Worm (Caenorhabditis elegans): ENCODE results near the gene str-222.

str-222 gene

DNA sequence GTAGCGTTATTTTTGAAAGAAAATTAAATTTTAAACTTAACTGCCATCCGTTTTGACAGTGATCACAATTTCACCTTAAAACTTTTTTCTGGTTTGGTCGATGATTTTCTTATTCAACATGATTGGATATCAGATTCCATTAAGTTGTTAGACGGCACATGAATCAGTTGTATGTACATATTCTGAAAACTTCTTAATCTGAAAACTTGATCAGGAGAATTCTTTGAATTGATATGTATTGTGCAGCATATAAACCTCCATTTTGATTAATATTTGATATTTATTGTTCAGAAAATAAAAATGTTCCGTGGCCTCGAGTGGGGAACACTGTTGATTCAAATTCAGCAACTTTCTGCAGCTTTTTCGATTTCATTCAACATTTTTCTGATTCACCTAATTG is 4.0 kb downstream of the str-222 start, which contains the start of gene str-221:
str-221 (plus strand) TSS at position 301 of the 400 bp plus-strand sequence.
- TF ChIP-seq ceh-82 (tag; optimal IDR thresholded peaks at IDR 0.05) (no peak), ceh-28 (tag; optimal IDR thresholded peaks at IDR 0.05) (no peak), mdl-1 (tag; optimal IDR thresholded peaks at IDR 0.05) (no peak), egl-27 (tag; optimal IDR thresholded peaks at IDR 0.05) (no peak), hmg-11 (tag; optimal IDR thresholded peaks at IDR 0.05) (no peak)

DNA sequence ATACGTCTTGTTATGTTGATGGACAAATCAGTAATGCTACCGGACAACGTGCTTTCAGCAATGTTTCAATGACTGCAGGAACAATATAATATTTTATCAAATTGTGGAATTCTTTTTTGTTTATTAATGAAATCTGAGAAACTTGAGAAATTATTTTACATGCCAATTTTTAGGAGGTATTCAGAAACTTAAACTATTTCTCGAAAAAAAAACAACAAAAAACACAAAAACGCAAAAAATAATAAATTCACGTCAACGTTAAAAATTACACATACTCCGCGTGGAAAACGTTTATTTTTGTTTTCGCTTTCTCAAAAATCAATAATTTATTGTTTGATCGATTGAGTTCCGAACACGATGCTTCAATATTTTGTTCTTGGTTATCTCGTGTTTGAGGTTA is 6.2 kb downstream of the str-222 start, which contains the start of gene Y46H3D.1:
Y46H3D.1 (plus strand) TSS at position 301 of the 400 bp plus-strand sequence.
- TF ChIP-seq R02D3.7 (tag; optimal IDR thresholded peaks at IDR 0.05) (no peak), ceh-9 (tag; optimal IDR thresholded peaks at IDR 0.05) (no peak), ceh-82 (tag; optimal IDR thresholded peaks at IDR 0.05) (no peak)

DNA sequence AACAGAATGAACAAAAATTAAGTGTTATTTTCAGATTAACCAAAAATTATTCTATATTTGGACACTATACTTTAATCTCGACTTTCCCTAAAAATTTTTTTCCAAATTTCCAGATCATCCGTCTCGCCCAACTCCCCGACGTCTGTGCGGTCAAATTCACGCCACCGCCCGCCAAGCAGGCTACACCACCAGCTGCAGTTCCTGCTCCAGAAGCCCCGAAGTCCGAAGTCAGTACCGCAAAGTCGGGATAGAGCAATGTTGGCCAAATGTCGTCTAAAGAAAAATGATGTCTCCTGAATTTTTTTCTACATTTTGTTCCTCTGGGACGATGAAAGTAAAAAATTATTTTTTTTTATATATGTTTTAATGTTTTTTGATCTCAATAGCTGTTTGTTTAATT is 6.8 kb downstream of the str-222 start:
- TF ChIP-seq eor-1 (tag; optimal IDR thresholded peaks at IDR 0.05) (no peak), nfya-1 (tag; optimal IDR thresholded peaks at IDR 0.05; ENCODE audit: insufficient read depth) (no peak), daf-12 (tag; optimal IDR thresholded peaks at IDR 0.05) (no peak), egl-27 (tag; optimal IDR thresholded peaks at IDR 0.05) (no peak), nhr-28 (tag; optimal IDR thresholded peaks at IDR 0.05) (no peak), tbx-2 (tag; optimal IDR thresholded peaks at IDR 0.05) (no peak), nhr-11 (tag; optimal IDR thresholded peaks at IDR 0.05) (no peak), unc-39 (tag; optimal IDR thresholded peaks at IDR 0.05) (no peak), ceh-16 (tag; optimal IDR thresholded peaks at IDR 0.05) (no peak)

DNA sequence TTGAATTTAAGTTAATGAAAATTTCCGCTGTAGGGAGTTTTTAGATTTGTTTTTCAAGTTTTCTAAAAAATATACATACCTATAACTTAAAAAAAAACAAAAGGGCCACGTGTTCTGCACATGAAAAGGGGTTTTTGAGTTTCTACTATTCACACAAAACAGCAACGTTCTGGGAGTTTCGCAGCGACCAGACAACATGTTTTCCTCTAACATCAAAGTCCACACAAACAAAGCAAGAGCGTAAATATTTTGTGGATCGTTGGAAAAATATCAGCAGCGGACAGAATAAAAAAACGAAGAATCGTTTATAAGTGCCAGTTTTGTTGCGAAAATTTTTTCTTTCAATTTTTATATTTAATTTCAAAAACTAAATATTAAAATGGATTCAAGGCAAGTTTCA is 7.9 kb downstream of the str-222 start, which contains the start of gene alh-2:
alh-2 (plus strand) TSS at position 284 of the 400 bp plus-strand sequence.
- no peak for TF ChIP-seq pha-4 (tag; optimal IDR thresholded peaks at IDR 0.05)
- no peak for TF ChIP-seq ceh-82 (tag; optimal IDR thresholded peaks at IDR 0.05)
- TF ChIP-seq mdl-1 (tag; optimal IDR thresholded peaks at IDR 0.05), result no peak
- TF ChIP-seq unc-39 (tag; optimal IDR thresholded peaks at IDR 0.05), result no peak
- TF ChIP-seq elt-3 (tag; optimal IDR thresholded peaks at IDR 0.05), result no peak
- TF ChIP-seq elt-2 (tag; optimal IDR thresholded peaks at IDR 0.05), result no peak
- no peak for TF ChIP-seq R02D3.7 (tag; optimal IDR thresholded peaks at IDR 0.05)
- no peak for TF ChIP-seq sea-2 (GFP tag; optimal IDR thresholded peaks at IDR 0.05)
- TF ChIP-seq lsy-12 (tag; optimal IDR thresholded peaks at IDR 0.05), result no peak
- TF ChIP-seq elt-1 (tag; optimal IDR thresholded peaks at IDR 0.05), result no peak
- TF ChIP-seq fkh-10 (GFP tag; optimal IDR thresholded peaks at IDR 0.05), result no peak
- no peak for TF ChIP-seq nhr-12 (tag; optimal IDR thresholded peaks at IDR 0.05)
- TF ChIP-seq ama-1 (optimal IDR thresholded peaks at IDR 0.05), result no peak
- TF ChIP-seq pqm-1 (tag; optimal IDR thresholded peaks at IDR 0.05), result no peak
- no peak for TF ChIP-seq skn-1 (tag; optimal IDR thresholded peaks at IDR 0.05)
- no peak for TF ChIP-seq tbx-2 (tag; optimal IDR thresholded peaks at IDR 0.05)
- no peak for TF ChIP-seq daf-12 (tag; optimal IDR thresholded peaks at IDR 0.05)

DNA sequence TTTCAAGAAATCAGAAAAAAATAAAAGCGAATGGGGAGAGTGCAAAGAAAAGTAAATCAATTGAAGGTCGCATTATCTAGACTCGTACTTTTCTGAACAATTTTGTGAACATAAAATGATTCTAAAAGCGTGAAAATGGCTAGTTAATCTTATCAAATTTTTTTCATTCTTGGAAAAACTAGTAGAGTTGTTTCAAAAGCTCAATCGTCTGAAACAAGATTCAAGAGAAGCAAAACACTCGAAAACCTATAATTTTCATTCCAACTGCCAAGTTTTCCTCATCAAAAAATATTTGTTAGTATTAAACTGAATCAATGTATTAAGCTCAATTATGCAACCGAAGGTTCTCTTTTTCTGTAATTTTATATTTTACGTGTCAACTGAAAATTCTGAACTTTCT is 12.0 kb downstream of the str-222 start, which contains the start of gene irld-45:
irld-45 (plus strand) TSS at position 301 of the 400 bp plus-strand sequence.
- no peak for TF ChIP-seq eor-1 (tag; optimal IDR thresholded peaks at IDR 0.05)
- no peak for TF ChIP-seq fkh-10 (GFP tag; optimal IDR thresholded peaks at IDR 0.05)
- TF ChIP-seq hmg-11 (tag; optimal IDR thresholded peaks at IDR 0.05), result no peak
- TF ChIP-seq nhr-12 (tag; optimal IDR thresholded peaks at IDR 0.05), result no peak
- TF ChIP-seq unc-62 (GFP tag; optimal IDR thresholded peaks at IDR 0.05), result no peak
- TF ChIP-seq ZK546.5 (tag; optimal IDR thresholded peaks at IDR 0.05), result no peak
- no peak for TF ChIP-seq nhr-11 (tag; optimal IDR thresholded peaks at IDR 0.05)
- no peak for TF ChIP-seq elt-2 (tag; optimal IDR thresholded peaks at IDR 0.05)
- no peak for TF ChIP-seq elt-3 (tag; optimal IDR thresholded peaks at IDR 0.05)
- TF ChIP-seq egl-27 (tag; optimal IDR thresholded peaks at IDR 0.05), result no peak
- no peak for TF ChIP-seq nhr-25 (tag; optimal IDR thresholded peaks at IDR 0.05)
- no peak for TF ChIP-seq snpc-4 (tag; optimal IDR thresholded peaks at IDR 0.05)
- TF ChIP-seq egl-5 (tag; optimal IDR thresholded peaks at IDR 0.05), result no peak
- no peak for TF ChIP-seq pha-4 (tag; optimal IDR thresholded peaks at IDR 0.05)
- no peak for TF ChIP-seq nhr-77 (tag; optimal IDR thresholded peaks at IDR 0.05)
- TF ChIP-seq ceh-82 (tag; optimal IDR thresholded peaks at IDR 0.05), result no peak
- no peak for TF ChIP-seq pqm-1 (tag; optimal IDR thresholded peaks at IDR 0.05)

DNA sequence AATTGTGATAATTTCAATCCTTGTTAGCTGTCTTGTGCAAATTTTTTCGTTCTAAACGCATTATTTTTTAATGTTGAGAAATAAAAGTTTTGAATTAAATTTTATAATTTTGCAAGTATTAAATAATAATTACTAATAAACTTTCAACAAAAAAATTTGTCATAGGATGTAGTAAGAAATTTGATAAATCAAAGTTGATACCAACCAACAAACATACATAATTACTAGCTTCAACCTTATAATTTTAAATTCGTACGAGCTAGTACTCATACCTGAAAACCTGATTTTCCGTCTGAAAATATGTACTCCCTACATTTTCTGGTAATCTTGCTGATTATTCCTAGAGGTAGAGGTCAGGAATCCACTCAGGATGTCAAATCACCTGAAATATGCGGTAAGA is 15.1 kb downstream of the str-222 start, which contains the start of gene irld-44:
irld-44 (plus strand) TSS at position 301 of the 400 bp plus-strand sequence.
- TF ChIP-seq mml-1 (tag; optimal IDR thresholded peaks at IDR 0.05), result no peak
- TF ChIP-seq lin-15B (tag; optimal IDR thresholded peaks at IDR 0.05), result no peak
- no peak for TF ChIP-seq unc-62 (GFP tag; optimal IDR thresholded peaks at IDR 0.05)
- TF ChIP-seq ceh-82 (tag; optimal IDR thresholded peaks at IDR 0.05), result no peak
- no peak for TF ChIP-seq nhr-11 (tag; optimal IDR thresholded peaks at IDR 0.05)
- TF ChIP-seq mdl-1 (tag; optimal IDR thresholded peaks at IDR 0.05), result no peak
- no peak for TF ChIP-seq nhr-43 (tag; optimal IDR thresholded peaks at IDR 0.05; ENCODE audit: poor library complexity, severe bottlenecking)
